Worm (Caenorhabditis elegans) whole organism, L1 larva: ENCODE measurements around the gene T26E4.10.
"Not testable (repeated sequence)": the region's sequence is repeated elsewhere in the genome, so short reads cannot be mapped to it uniquely, and the experiment has no call there.

ENCODE experiments used
- C16A3.4 ChIP-seq: fragments of 150-350 bp; optimal IDR thresholded peaks from 2 replicates; lab custom pipeline; 2014; ENCODE audit warnings: missing biosample characterization, missing genetic modification characterization
- dsc-1 ChIP-seq: sonication (generic microtip); optimal IDR thresholded peaks from 2 replicates; lab custom pipeline; 2016; ENCODE audit warnings: mild to moderate bottlenecking, missing genetic modification characterization, missing compliant biosample characterization
- grh-1 ChIP-seq: fragments of 200-800 bp; sonication (Bioruptor generic); IDR thresholded peaks from 2 replicates; pipeline ENCODE4 v1.3.6; 2022; ENCODE audit warnings: missing genetic modification reagents, missing genetic modification characterization, missing compliant biosample characterization

DNA sequence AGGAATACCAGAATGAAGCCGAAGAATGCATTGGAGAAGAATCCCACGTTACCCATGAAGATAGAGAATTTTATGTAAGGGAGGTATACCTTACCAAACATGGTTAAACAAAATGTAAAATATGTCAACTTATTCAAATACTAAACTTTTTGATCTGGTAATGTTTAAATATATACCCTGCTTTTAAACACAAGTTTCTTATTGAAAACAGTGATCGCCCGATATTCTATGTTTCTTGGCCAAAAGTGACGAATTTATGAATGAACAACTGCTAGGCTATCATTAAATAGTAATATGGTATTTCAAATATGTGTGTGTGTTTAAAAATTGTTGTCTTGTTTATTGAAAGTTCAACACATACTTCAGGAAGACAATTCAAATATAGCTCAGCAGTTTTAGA, 49.7 kb downstream of the T26E4.10 start, which contains the start of gene T23D5.8:
- TF ChIP-seq grh-1 (GFP tag; lab: Robert Waterston, UW); dsc-1 (tag; lab: Kevin White, UChicago); C16A3.4 (tag; lab: Kevin White, UChicago): not testable (repeated sequence)
